Worm (Caenorhabditis elegans): ENCODE measurements around the gene C40C9.3.

The C40C9.3 gene

ce11 chrX:13600136-13600535, 47.3 kb upstream of the C40C9.3 start, which contains the start of gene F54B11.7:
TSS of gene F54B11.7 (plus strand) at chrX:13600436.
- no peak for TF ChIP-seq gei-17 (GFP tag; optimal IDR thresholded peaks at IDR 0.05)
- TF ChIP-seq unc-130 (GFP tag; optimal IDR thresholded peaks at IDR 0.05): no peak
- no peak for TF ChIP-seq nfyb-1 (GFP tag; IDR thresholded peaks at IDR 0.05)
- no peak for TF ChIP-seq ztf-6 (GFP tag; IDR thresholded peaks at IDR 0.05)
- no peak for TF ChIP-seq nhr-120 (GFP tag; IDR thresholded peaks at IDR 0.05)
- TF ChIP-seq dox-1 (GFP tag; IDR thresholded peaks at IDR 0.05): no peak
- no peak for TF ChIP-seq ets-4 (GFP tag; optimal IDR thresholded peaks at IDR 0.05)
- TF ChIP-seq pha-4 (tag; optimal IDR thresholded peaks at IDR 0.05): no peak

- TF ChIP-seq ekl-4 (GFP tag; IDR thresholded peaks at IDR 0.05) (peak; percentile 14; the same call in 1 of the 2 replicates), bed-2 (GFP tag; IDR thresholded peaks at IDR 0.05) (no peak)
Observed at ce11 chrX:13603826-13604225, 43.6 kb upstream of the C40C9.3 start, which contains the start of gene F54B11.8. TSS of gene F54B11.8 (minus strand) at chrX:13603926.

ce11 chrX:13604946-13605617, 42.3 kb upstream of the C40C9.3 start, which contains the start of gene F54B11.9:
TSS of gene F54B11.9 (plus strand) at chrX:13605567.
- no peak for TF ChIP-seq ama-1 (optimal IDR thresholded peaks at IDR 0.05)
- no peak for TF ChIP-seq ama-1 (GFP tag; optimal IDR thresholded peaks at IDR 0.05)
- TF ChIP-seq attf-3 (GFP tag; conservative IDR thresholded peaks at IDR 0.05): no peak

ce11 chrX:13605854-13606253, 41.6 kb upstream of the C40C9.3 start:
- no peak for TF ChIP-seq snpc-4 (GFP tag; optimal IDR thresholded peaks at IDR 0.05)
- peak in 2 of 4 experiments; percentile 75 to 84 for TF ChIP-seq snpc-4 (tag; optimal IDR thresholded peaks at IDR 0.05)
- no peak for TF ChIP-seq madf-6 (GFP tag; IDR thresholded peaks at IDR 0.05)

ce11 chrX:13610040-13610439, 37.4 kb upstream of the C40C9.3 start:
- TF ChIP-seq ztf-3 (GFP tag; optimal IDR thresholded peaks at IDR 0.05) (no peak), somi-1 (GFP tag; optimal IDR thresholded peaks at IDR 0.05) (no peak), Y56A3A.18 (GFP tag; IDR thresholded peaks at IDR 0.05) (no peak), nhr-90 (tag; optimal IDR thresholded peaks at IDR 0.05) (no peak), tbx-9 (tag; optimal IDR thresholded peaks at IDR 0.05; ENCODE audit: borderline replicate concordance) (no peak)

- TF ChIP-seq efl-1 (GFP tag; optimal IDR thresholded peaks at IDR 0.05) (no peak), ztf-26 (tag; optimal IDR thresholded peaks at IDR 0.05) (no peak), K12H6.12 (tag; optimal IDR thresholded peaks at IDR 0.05) (no peak), nfya-1 (tag; optimal IDR thresholded peaks at IDR 0.05; ENCODE audit: borderline replicate concordance, insufficient read depth) (no peak), dpff-1 (tag; optimal IDR thresholded peaks at IDR 0.05) (no peak), lag-1 (GFP tag; IDR thresholded peaks at IDR 0.05) (no peak), hlh-26 (GFP tag; conservative IDR thresholded peaks at IDR 0.05) (no peak), zim-3 (tag; optimal IDR thresholded peaks at IDR 0.05) (no peak)
Observed at ce11 chrX:13615181-13615580, 32.2 kb upstream of the C40C9.3 start.

- TF ChIP-seq rec-8 (tag; optimal IDR thresholded peaks at IDR 0.05) (no peak), bed-1 (GFP tag; IDR thresholded peaks at IDR 0.05) (no peak), K11D2.4 (GFP tag; IDR thresholded peaks at IDR 0.05) (no peak), nfya-1 (tag; optimal IDR thresholded peaks at IDR 0.05; ENCODE audit: borderline replicate concordance, insufficient read depth) (no peak), hrde-1 (tag; optimal IDR thresholded peaks at IDR 0.05; ENCODE audit: borderline replicate concordance) (no peak), atf-7 (tag; optimal IDR thresholded peaks at IDR 0.05) (no peak)
Observed at ce11 chrX:13618574-13618973, 28.8 kb upstream of the C40C9.3 start, which contains the start of gene nlp-53. TSS of gene nlp-53 (plus strand) at chrX:13618874.

Measured in whole organism, young adult.